Worm (Caenorhabditis elegans): Measurements from ENCODE around the gene comt-5.
"Not testable (repeated sequence)": the region's sequence is repeated elsewhere in the genome, so short reads cannot be mapped to it uniquely, and the experiment has no call there.

ce11 chrV:2090321-2090720 is 36.9 kb upstream of the comt-5 start, which contains the start of gene ztf-28:
- TF ChIP-seq eyg-1, tbx-2 (tag; optimal IDR thresholded peaks at IDR 0.05): not testable (repeated sequence)
